Fruit fly (Drosophila melanogaster): ENCODE measurements around the gene CG34263.
A peak's percentile ranks its signal among the peaks of the same experiment; 100 is the strongest.

dm6 chr3L:297240-297639 is 31.5 kb upstream of the CG34263 start:
- TF ChIP-seq crol (GFP tag; IDR thresholded peaks at IDR 0.05) (no peak), CG7271 (tag; optimal IDR thresholded peaks at IDR 0.05) (no peak), CG12391 (tag; optimal IDR thresholded peaks at IDR 0.05) (no peak), ab (GFP tag; optimal IDR thresholded peaks at IDR 0.05) (no peak), CG31441 (GFP tag; IDR thresholded peaks at IDR 0.05) (no peak), insv (GFP tag; optimal IDR thresholded peaks at IDR 0.05) (no peak), ac (GFP tag; optimal IDR thresholded peaks at IDR 0.05) (peak; percentile 73), croc (GFP tag; conservative IDR thresholded peaks at IDR 0.05) (no peak), CG6765 (GFP tag; optimal IDR thresholded peaks at IDR 0.05) (no peak), Camta (GFP tag; optimal IDR thresholded peaks at IDR 0.05) (no peak), HmgZ (tag; optimal IDR thresholded peaks at IDR 0.05) (no peak), CG9797 (GFP tag; optimal IDR thresholded peaks at IDR 0.05) (no peak), lov (optimal IDR thresholded peaks at IDR 0.05) (no peak), lov (GFP tag; IDR thresholded peaks at IDR 0.05) (no peak), Med (GFP tag) (no peak)

Data from whole organism, embryonic.